Fruit fly (Drosophila melanogaster) whole organism, prepupa: ENCODE results near the gene CG10013.
A peak's percentile ranks its signal among the peaks of the same experiment; 100 is the strongest.

Experiments used
- Blimp-1 ChIP-seq: fragments of 200-800 bp; sonication (Bioruptor generic); optimal IDR thresholded peaks from 3 replicates; lab custom pipeline; 2017; ENCODE audit warnings: missing biosample characterization, missing genetic modification characterization, mild to moderate bottlenecking, moderate library complexity, missing genetic modification reagents
- CG10631 ChIP-seq: fragments of 200-800 bp; sonication (Bioruptor generic); optimal IDR thresholded peaks from 2 replicates; lab custom pipeline; 2016; ENCODE audit warnings: missing biosample characterization, missing genetic modification characterization
- CG10669 ChIP-seq: fragments of 200-800 bp; sonication (Bioruptor generic); optimal IDR thresholded peaks from 3 replicates; lab custom pipeline; 2018; ENCODE audit warnings: missing biosample characterization, mild to moderate bottlenecking, missing genetic modification characterization, moderate library complexity
- CG11294 ChIP-seq: fragments of 200-800 bp; sonication (Bioruptor generic); IDR thresholded peaks from 2 replicates; pipeline ENCODE4 v1.3.6; 2022; ENCODE audit warnings: missing biosample characterization, missing genetic modification characterization
- CG11762 ChIP-seq: fragments of 200-800 bp; sonication (Bioruptor generic); optimal IDR thresholded peaks from 3 replicates; lab custom pipeline; 2016; ENCODE audit warnings: missing biosample characterization, missing genetic modification characterization; ENCODE audit not compliant: insufficient read depth
- CG1621 ChIP-seq: fragments of 200-800 bp; sonication (Bioruptor generic); optimal IDR thresholded peaks from 3 replicates; lab custom pipeline; 2018; ENCODE audit warnings: missing biosample characterization, mild to moderate bottlenecking, missing genetic modification characterization
- CG3032 ChIP-seq: fragments of 200-800 bp; optimal IDR thresholded peaks from 2 replicates; lab custom pipeline; 2019; ENCODE audit warnings: missing biosample characterization, mild to moderate bottlenecking, missing genetic modification characterization, moderate library complexity
- CG31627 ChIP-seq: fragments of 200-800 bp; sonication (Bioruptor generic); optimal IDR thresholded peaks from 3 replicates; lab custom pipeline; 2016; ENCODE audit warnings: missing biosample characterization, missing genetic modification characterization
- CG32006 ChIP-seq: fragments of 200-800 bp; sonication (Bioruptor generic); optimal IDR thresholded peaks from 3 replicates; lab custom pipeline; 2017; ENCODE audit warnings: missing biosample characterization, mild to moderate bottlenecking, missing genetic modification characterization
- CG3919 ChIP-seq: fragments of 200-800 bp; sonication (Bioruptor generic); optimal IDR thresholded peaks from 3 replicates; lab custom pipeline; 2016; ENCODE audit warnings: missing biosample characterization, missing genetic modification characterization
- CG6163 ChIP-seq: fragments of 200-800 bp; sonication (Bioruptor generic); IDR thresholded peaks from 3 replicates; pipeline ENCODE4 v1.3.6; 2022; ENCODE audit warnings: missing biosample characterization, missing genetic modification characterization
- CG6792 ChIP-seq: fragments of 200-800 bp; sonication (Bioruptor generic); optimal IDR thresholded peaks from 3 replicates; lab custom pipeline; 2016; ENCODE audit warnings: missing biosample characterization, missing genetic modification characterization
- CG6808 ChIP-seq: fragments of 200-800 bp; sonication (Bioruptor generic); optimal IDR thresholded peaks from 3 replicates; lab custom pipeline; 2017; ENCODE audit warnings: missing biosample characterization, missing genetic modification characterization, mild to moderate bottlenecking, moderate library complexity, missing genetic modification reagents
- CG6854 ChIP-seq: fragments of 200-800 bp; sonication (Bioruptor generic); optimal IDR thresholded peaks from 2 replicates; lab custom pipeline; 2017; ENCODE audit warnings: missing biosample characterization, mild to moderate bottlenecking, missing genetic modification characterization
- CG7368 ChIP-seq: fragments of 200-800 bp; sonication (Bioruptor generic); optimal IDR thresholded peaks from 3 replicates; lab custom pipeline; 2016; ENCODE audit warnings: missing biosample characterization, missing genetic modification characterization
- CG8119 ChIP-seq: fragments of 200-800 bp; sonication (Bioruptor generic); IDR thresholded peaks from 3 replicates; pipeline ENCODE4 v1.3.6; 2022; ENCODE audit warnings: missing biosample characterization, missing genetic modification characterization
- CG8632 ChIP-seq: fragments of 200-800 bp; sonication (Bioruptor generic); optimal IDR thresholded peaks from 3 replicates; lab custom pipeline; 2016; ENCODE audit warnings: missing biosample characterization, missing genetic modification characterization
- CG9139 ChIP-seq: fragments of 200-800 bp; sonication (Bioruptor generic); optimal IDR thresholded peaks from 3 replicates; lab custom pipeline; 2017; ENCODE audit warnings: missing biosample characterization, mild to moderate bottlenecking, missing genetic modification characterization
- Eip75B ChIP-seq: fragments of 200-800 bp; sonication (Bioruptor generic); optimal IDR thresholded peaks from 3 replicates; lab custom pipeline; 2016; ENCODE audit warnings: missing biosample characterization, missing genetic modification characterization
- Eip93F ChIP-seq: fragments of 200-800 bp; sonication (Bioruptor generic); optimal IDR thresholded peaks from 2 replicates; lab custom pipeline; 2016; ENCODE audit warnings: missing biosample characterization, mild to moderate bottlenecking, missing genetic modification characterization
- Ets21C ChIP-seq: fragments of 200-800 bp; sonication (Bioruptor generic); optimal IDR thresholded peaks from 3 replicates; lab custom pipeline; 2016; ENCODE audit warnings: missing biosample characterization, missing genetic modification characterization
- Ets96B ChIP-seq: fragments of 200-800 bp; optimal IDR thresholded peaks from 2 replicates; lab custom pipeline; 2019; ENCODE audit warnings: missing biosample characterization, mild to moderate bottlenecking, missing genetic modification characterization, moderate library complexity
- Hr39 ChIP-seq: fragments of 200-800 bp; sonication (Bioruptor generic); optimal IDR thresholded peaks from 2 replicates; lab custom pipeline; 2016; ENCODE audit warnings: missing biosample characterization, missing genetic modification characterization
- Hr4 ChIP-seq: fragments of 200-800 bp; sonication (Bioruptor generic); optimal IDR thresholded peaks from 3 replicates; lab custom pipeline; 2016; ENCODE audit warnings: missing biosample characterization, missing genetic modification characterization
- Lpt ChIP-seq: fragments of 200-800 bp; sonication (Bioruptor generic); optimal IDR thresholded peaks from 3 replicates; lab custom pipeline; 2016; ENCODE audit warnings: missing biosample characterization, missing genetic modification characterization
- Met ChIP-seq: fragments of 200-800 bp; sonication (Bioruptor generic); optimal IDR thresholded peaks from 3 replicates; lab custom pipeline; 2016; ENCODE audit warnings: missing biosample characterization, missing genetic modification characterization
- OdsH ChIP-seq: fragments of 200-800 bp; sonication (Bioruptor generic); optimal IDR thresholded peaks from 3 replicates; lab custom pipeline; 2016; ENCODE audit warnings: missing biosample characterization, missing genetic modification characterization
- Smox ChIP-seq: fragments of 200-800 bp; sonication (Bioruptor generic); optimal IDR thresholded peaks from 3 replicates; lab custom pipeline; 2016; ENCODE audit warnings: missing biosample characterization, missing genetic modification characterization
- Sox102F ChIP-seq: fragments of 200-800 bp; sonication (Bioruptor generic); optimal IDR thresholded peaks from 2 replicates; lab custom pipeline; 2016; ENCODE audit warnings: missing biosample characterization, mild to moderate bottlenecking, missing genetic modification characterization
- Sox15 ChIP-seq: fragments of 200-800 bp; sonication (Bioruptor generic); optimal IDR thresholded peaks from 3 replicates; lab custom pipeline; 2016; ENCODE audit warnings: missing biosample characterization, missing genetic modification characterization
- achi ChIP-seq: fragments of 200-800 bp; sonication (Bioruptor generic); optimal IDR thresholded peaks from 3 replicates; lab custom pipeline; 2016; ENCODE audit warnings: missing biosample characterization, missing genetic modification characterization
- acj6 ChIP-seq: fragments of 200-800 bp; sonication (Bioruptor generic); optimal IDR thresholded peaks from 3 replicates; lab custom pipeline; 2016; ENCODE audit warnings: missing biosample characterization, missing genetic modification characterization
- cyc ChIP-seq: fragments of 200-800 bp; sonication (Bioruptor generic); optimal IDR thresholded peaks from 3 replicates; lab custom pipeline; 2016; ENCODE audit warnings: missing biosample characterization, missing genetic modification characterization
- dac ChIP-seq: fragments of 200-800 bp; sonication (Bioruptor generic); optimal IDR thresholded peaks from 2 replicates; lab custom pipeline; 2017; ENCODE audit warnings: missing biosample characterization, mild to moderate bottlenecking, missing genetic modification characterization
- esn ChIP-seq: fragments of 200-800 bp; sonication (Bioruptor generic); optimal IDR thresholded peaks from 2 replicates; lab custom pipeline; 2016; ENCODE audit warnings: missing biosample characterization, mild to moderate bottlenecking, missing genetic modification characterization, moderate library complexity
- fd85E ChIP-seq: fragments of 200-800 bp; sonication (Bioruptor generic); optimal IDR thresholded peaks from 3 replicates; lab custom pipeline; 2016; ENCODE audit warnings: missing biosample characterization, missing genetic modification characterization
- fkh ChIP-seq: fragments of 200-800 bp; sonication (Bioruptor generic); optimal IDR thresholded peaks from 3 replicates; lab custom pipeline; 2017; ENCODE audit warnings: missing biosample characterization, mild to moderate bottlenecking, missing genetic modification characterization, moderate library complexity
- lz ChIP-seq: fragments of 200-800 bp; sonication (Bioruptor generic); optimal IDR thresholded peaks from 3 replicates; lab custom pipeline; 2016; ENCODE audit warnings: missing biosample characterization, missing genetic modification characterization
- net ChIP-seq: fragments of 200-800 bp; sonication (Bioruptor generic); optimal IDR thresholded peaks from 3 replicates; lab custom pipeline; 2016; ENCODE audit warnings: missing biosample characterization, missing genetic modification characterization
- pdm3 ChIP-seq: fragments of 200-800 bp; sonication (Bioruptor generic); optimal IDR thresholded peaks from 3 replicates; lab custom pipeline; 2016; ENCODE audit warnings: missing biosample characterization, missing genetic modification characterization
- salr ChIP-seq, 2 experiments: fragments of 200-800 bp; sonication (Bioruptor generic); optimal IDR thresholded peaks; 3 replicates each; lab custom pipeline; 2016 to 2018; ENCODE audit warnings: missing biosample characterization in 2 of 2, missing genetic modification characterization in 2 of 2, mild to moderate bottlenecking in 1 of 2
- svp ChIP-seq: fragments of 200-800 bp; sonication (Bioruptor generic); peaks from one replicate; lab custom pipeline; 2016; ENCODE audit warnings: missing biosample characterization, missing genetic modification characterization
- topi ChIP-seq: fragments of 200-800 bp; sonication (Bioruptor generic); optimal IDR thresholded peaks from 3 replicates; lab custom pipeline; 2016; ENCODE audit warnings: missing biosample characterization, missing genetic modification characterization

The CG10013 gene

dm6 chr3R:12344914-12345549 is 21.7 kb downstream of the CG10013 start (continued):
- TF ChIP-seq CG6792 (GFP tag; lab: Kevin White, UChicago), result no peak
- peak; percentile 50 for TF ChIP-seq Met
- TF ChIP-seq Sox102F (GFP tag; lab: Kevin White, UChicago), result peak; percentile 15
- TF ChIP-seq Eip93F (GFP tag; lab: Kevin White, UChicago), result no peak
- TF ChIP-seq, all 60 proteins: peak for 13

- no peak for TF ChIP-seq CG1621 (tag; lab: Kevin White, UChicago)
- peak; percentile 3 for TF ChIP-seq svp
- TF ChIP-seq, all 60 proteins: peak for 1
Measured at dm6 chr3R:12345989-12346388, 22.7 kb downstream of the CG10013 start.

dm6 chr3R:12347659-12348058 is 24.3 kb downstream of the CG10013 start:
- TF ChIP-seq CG6854, result no peak
- TF ChIP-seq svp, result peak; percentile 28
- no peak for TF ChIP-seq CG32006
- no peak for TF ChIP-seq Ets21C (GFP tag; lab: Kevin White, UChicago)
- TF ChIP-seq CG11762 (GFP tag; lab: Kevin White, UChicago), result no peak
- no peak for TF ChIP-seq Lpt (GFP tag; lab: Kevin White, UChicago)
- no peak for TF ChIP-seq CG7368 (GFP tag; lab: Kevin White, UChicago)
- no peak for TF ChIP-seq Blimp-1 (GFP tag; lab: Kevin White, UChicago)

dm6 chr3R:12350497-12350896 is 27.2 kb downstream of the CG10013 start, which contains the start of gene CG10038:
Gene CG10038 (minus strand): TSS chr3R:12350644.
- no peak for TF ChIP-seq Blimp-1 (GFP tag; lab: Kevin White, UChicago)
- peak; percentile 18 for TF ChIP-seq CG6792 (GFP tag; lab: Kevin White, UChicago)
- no peak for TF ChIP-seq Ets21C (GFP tag; lab: Kevin White, UChicago)
- TF ChIP-seq Hr4 (GFP tag; lab: Kevin White, UChicago), result no peak
- no peak for TF ChIP-seq dac (GFP tag; lab: Kevin White, UChicago)
- peak; percentile 36 for TF ChIP-seq cyc (GFP tag; lab: Kevin White, UChicago)
- no peak for TF ChIP-seq fkh (GFP tag; lab: Kevin White, UChicago)
- peak; percentile 45 for TF ChIP-seq esn (GFP tag; lab: Kevin White, UChicago)
- no peak for TF ChIP-seq fd85E
- no peak for TF ChIP-seq Sox15 (GFP tag; lab: Kevin White, UChicago)
- TF ChIP-seq lz (GFP tag; lab: Kevin White, UChicago), result peak; percentile 27
- TF ChIP-seq CG11294, result no peak
- TF ChIP-seq net (GFP tag; lab: Kevin White, UChicago), result no peak
- TF ChIP-seq Smox (GFP tag; lab: Kevin White, UChicago), result no peak
- TF ChIP-seq achi (GFP tag; lab: Kevin White, UChicago), result no peak
- peak; percentile 20 for TF ChIP-seq acj6 (GFP tag; lab: Kevin White, UChicago)
- TF ChIP-seq CG6808, result no peak
- no peak for TF ChIP-seq CG8119 (GFP tag; lab: Robert Waterston, UW)
- TF ChIP-seq salr (GFP tag; optimal IDR thresholded peaks at IDR 0.05; lab: Kevin White, UChicago), result no peak
- TF ChIP-seq CG6163 (GFP tag; lab: Robert Waterston, UW), result no peak
- TF ChIP-seq CG1621 (tag; lab: Kevin White, UChicago), result no peak
- TF ChIP-seq Hr39, result peak; percentile 21
- TF ChIP-seq OdsH (GFP tag; lab: Kevin White, UChicago), result no peak
- TF ChIP-seq pdm3 (GFP tag; lab: Kevin White, UChicago), result peak; percentile 35
- no peak for TF ChIP-seq Eip93F (GFP tag; lab: Kevin White, UChicago)
- no peak for TF ChIP-seq CG10669 (GFP tag; lab: Kevin White, UChicago)
- TF ChIP-seq CG32006, result no peak
- peak; percentile 20 for TF ChIP-seq topi (GFP tag; lab: Kevin White, UChicago)
- TF ChIP-seq Eip75B (GFP tag; lab: Kevin White, UChicago), result no peak
- TF ChIP-seq CG8632 (GFP tag; lab: Kevin White, UChicago), result no peak
- TF ChIP-seq CG3919, result peak; percentile 14
- peak; percentile 28 for TF ChIP-seq Met
- TF ChIP-seq Lpt (GFP tag; lab: Kevin White, UChicago), result no peak
- TF ChIP-seq CG9139 (GFP tag; lab: Kevin White, UChicago), result no peak
- TF ChIP-seq CG10631, result no peak
- peak; percentile 86 for TF ChIP-seq svp
- TF ChIP-seq CG3032 (tag; lab: Kevin White, UChicago), result peak; percentile 12
- peak; percentile 24 for TF ChIP-seq CG31627 (GFP tag; lab: Kevin White, UChicago)
- no peak for TF ChIP-seq Ets96B (tag; lab: Kevin White, UChicago)
